Worm (Caenorhabditis elegans) whole organism, L4/young adult: ENCODE data around the gene twk-6.
"Not testable (repeated sequence)": the region's sequence is repeated elsewhere in the genome, so short reads cannot be mapped to it uniquely, and the experiment has no call there.

ENCODE experiments used
- W03F9.2 ChIP-seq: fragments of 150-350 bp; optimal IDR thresholded peaks from 2 replicates; lab custom pipeline; 2014; ENCODE audit warnings: missing biosample characterization, missing genetic modification characterization
- dao-5 ChIP-seq: sonication (generic microtip); optimal IDR thresholded peaks from 2 replicates; lab custom pipeline; 2016; ENCODE audit warnings: missing genotype, missing genetic modification characterization, moderate library complexity, missing compliant biosample characterization
- him-1 ChIP-seq: sonication (generic microtip); optimal IDR thresholded peaks from 2 replicates; lab custom pipeline; 2016; ENCODE audit warnings: missing genotype, missing genetic modification reagents, missing genetic modification characterization, missing compliant biosample characterization

DNA sequence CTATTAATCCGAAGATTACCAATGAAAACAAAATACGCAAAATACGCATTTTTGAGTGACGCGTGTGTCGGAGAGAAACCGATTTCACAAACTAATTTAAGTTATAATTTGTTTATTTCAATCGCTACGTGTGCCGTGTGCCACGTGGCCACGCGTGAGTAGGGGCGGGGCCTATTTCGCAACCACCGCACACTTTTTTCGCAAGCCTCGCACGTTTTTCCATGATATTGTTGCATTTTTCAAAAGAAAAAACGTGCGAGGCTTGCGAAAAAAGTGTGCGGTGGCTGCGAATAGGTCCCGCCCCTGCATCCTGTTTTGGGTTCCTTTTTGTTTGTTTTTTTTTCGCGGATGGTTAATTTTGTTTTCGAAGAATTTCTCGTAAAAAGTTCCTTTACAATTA, 42.4 kb downstream of the twk-6 start, which contains the start of gene enu-3.2:
- not testable (repeated sequence) for TF ChIP-seq dao-5; W03F9.2 (tag; lab: Kevin White, UChicago); him-1 (tag; lab: Kevin White, UChicago)
